Worm (Caenorhabditis elegans): ENCODE results near the gene tag-325.

ce11 chrIII:4767869-4768645 lies 28.6 kb upstream of the tag-325 start:
- TF ChIP-seq elt-3 (tag; optimal IDR thresholded peaks at IDR 0.05) (no peak), pqm-1 (tag; optimal IDR thresholded peaks at IDR 0.05) (no peak), ztf-4 (tag; optimal IDR thresholded peaks at IDR 0.05) (no peak), zag-1 (tag; optimal IDR thresholded peaks at IDR 0.05) (no peak), fkh-10 (GFP tag; optimal IDR thresholded peaks at IDR 0.05) (no peak), ZK546.5 (tag; optimal IDR thresholded peaks at IDR 0.05) (no peak), nhr-25 (tag; optimal IDR thresholded peaks at IDR 0.05) (no peak), R02D3.7 (tag; optimal IDR thresholded peaks at IDR 0.05) (no peak), tbx-2 (tag; optimal IDR thresholded peaks at IDR 0.05) (no peak), elt-2 (tag; optimal IDR thresholded peaks at IDR 0.05) (no peak), egl-27 (tag; optimal IDR thresholded peaks at IDR 0.05) (no peak), ceh-28 (tag; optimal IDR thresholded peaks at IDR 0.05) (no peak), ceh-16 (tag; optimal IDR thresholded peaks at IDR 0.05) (no peak), nhr-12 (tag; optimal IDR thresholded peaks at IDR 0.05) (no peak)

Data from whole organism, L3 larva.